Worm (Caenorhabditis elegans): ENCODE results near the gene cpna-5.
A peak's percentile ranks its signal among the peaks of the same experiment; 100 is the strongest.

Gene cpna-5

ce11 chrII:7694745-7695144 is 23.6 kb downstream of the cpna-5 start:
- TF ChIP-seq nhr-11 (tag; optimal IDR thresholded peaks at IDR 0.05): no peak
- TF ChIP-seq F26F4.8 (GFP tag; conservative IDR thresholded peaks at IDR 0.05): no peak
- TF ChIP-seq nhr-77 (tag; optimal IDR thresholded peaks at IDR 0.05): peak; percentile 37
- TF ChIP-seq mdl-1 (tag; optimal IDR thresholded peaks at IDR 0.05): peak in 1 of 2 experiments; percentile 17
- no peak for TF ChIP-seq daf-16 (GFP tag; optimal IDR thresholded peaks at IDR 0.05)
- TF ChIP-seq daf-16 (tag; optimal IDR thresholded peaks at IDR 0.05): peak; percentile 34
- peak; percentile 61 for TF ChIP-seq hlh-11 (tag; optimal IDR thresholded peaks at IDR 0.05)
- peak; percentile 62 for TF ChIP-seq dve-1 (tag; optimal IDR thresholded peaks at IDR 0.05; ENCODE audit: insufficient read depth)
- no peak for TF ChIP-seq cey-2 (tag; optimal IDR thresholded peaks at IDR 0.05; ENCODE audit: borderline replicate concordance, insufficient read depth)
- TF ChIP-seq php-3 (GFP tag; IDR thresholded peaks at IDR 0.05): peak; percentile 69
- TF ChIP-seq nhr-76 (tag; optimal IDR thresholded peaks at IDR 0.05): no peak
- peak; percentile 81 for TF ChIP-seq pqm-1 (tag; optimal IDR thresholded peaks at IDR 0.05)
- no peak for TF ChIP-seq unc-130 (GFP tag; optimal IDR thresholded peaks at IDR 0.05)
- TF ChIP-seq zag-1 (tag; optimal IDR thresholded peaks at IDR 0.05): no peak
- no peak for TF ChIP-seq Y48G9A.11 (GFP tag; IDR thresholded peaks at IDR 0.05)
- TF ChIP-seq nhr-28 (tag; optimal IDR thresholded peaks at IDR 0.05): peak; percentile 55
- no peak for TF ChIP-seq mep-1 (tag; optimal IDR thresholded peaks at IDR 0.05)
- TF ChIP-seq dmd-6 (GFP tag; IDR thresholded peaks at IDR 0.05): peak; percentile 54; the same call in 1 of the 2 replicates

- TF ChIP-seq gei-8 (GFP tag; optimal IDR thresholded peaks at IDR 0.05): no peak
- peak; percentile 62 for TF ChIP-seq pqm-1 (tag; optimal IDR thresholded peaks at IDR 0.05)
- no peak for TF ChIP-seq nhr-76 (tag; optimal IDR thresholded peaks at IDR 0.05)
- no peak for TF ChIP-seq lim-7 (GFP tag; IDR thresholded peaks at IDR 0.05)
- TF ChIP-seq ztf-7 (tag; optimal IDR thresholded peaks at IDR 0.05): no peak
- TF ChIP-seq tra-1 (GFP tag; IDR thresholded peaks at IDR 0.05): peak; percentile 58; the same call in 1 of the 2 replicates
- TF ChIP-seq ceh-62 (tag; optimal IDR thresholded peaks at IDR 0.05): no peak
- no peak for TF ChIP-seq lin-29 (GFP tag; IDR thresholded peaks at IDR 0.05)
- TF ChIP-seq zip-2 (tag; optimal IDR thresholded peaks at IDR 0.05): no peak
- no peak for TF ChIP-seq mxl-3 (GFP tag; optimal IDR thresholded peaks at IDR 0.05)
- TF ChIP-seq ztf-11 (tag; optimal IDR thresholded peaks at IDR 0.05): no peak
- no peak for TF ChIP-seq lin-13 (GFP tag; optimal IDR thresholded peaks at IDR 0.05)
- peak; percentile 73 for TF ChIP-seq dmd-6 (GFP tag; IDR thresholded peaks at IDR 0.05)
- no peak for TF ChIP-seq daf-12 (tag; optimal IDR thresholded peaks at IDR 0.05)
- TF ChIP-seq ceh-32 (tag; optimal IDR thresholded peaks at IDR 0.05; ENCODE audit: poor library complexity): no peak
- no peak for TF ChIP-seq unc-130 (GFP tag; optimal IDR thresholded peaks at IDR 0.05)
- TF ChIP-seq madf-5 (GFP tag; IDR thresholded peaks at IDR 0.05): no peak
- TF ChIP-seq F37D6.2 (tag; optimal IDR thresholded peaks at IDR 0.05): no peak
- no peak for TF ChIP-seq lin-38 (GFP tag; IDR thresholded peaks at IDR 0.05)
- TF ChIP-seq ceh-28 (tag; optimal IDR thresholded peaks at IDR 0.05): no peak
- no peak for TF ChIP-seq ceh-82 (tag; optimal IDR thresholded peaks at IDR 0.05)
- TF ChIP-seq tag-97 (GFP tag; IDR thresholded peaks at IDR 0.05): no peak
- peak; percentile 50; the same call in 1 of the 2 replicates for TF ChIP-seq php-3 (GFP tag; IDR thresholded peaks at IDR 0.05)
- no peak for TF ChIP-seq set-16 (GFP tag; IDR thresholded peaks at IDR 0.05)
- TF ChIP-seq duxl-1 (tag; optimal IDR thresholded peaks at IDR 0.05; ENCODE audit: poor library complexity): no peak
- TF ChIP-seq nhr-28 (tag; optimal IDR thresholded peaks at IDR 0.05): peak; percentile 57
- no peak for TF ChIP-seq ctbp-1 (GFP tag; IDR thresholded peaks at IDR 0.05)
- TF ChIP-seq unc-62 (GFP tag; optimal IDR thresholded peaks at IDR 0.05 in 1 of 2): peak in 1 of 2 experiments; percentile 37
- TF ChIP-seq unc-62 (tag; optimal IDR thresholded peaks at IDR 0.05): no peak
- TF ChIP-seq daf-8 (GFP tag; IDR thresholded peaks at IDR 0.05): no peak
- no peak for TF ChIP-seq daf-16 (GFP tag; optimal IDR thresholded peaks at IDR 0.05)
- peak; percentile 40 for TF ChIP-seq daf-16 (tag; optimal IDR thresholded peaks at IDR 0.05)
- TF ChIP-seq ceh-44 (GFP tag; IDR thresholded peaks at IDR 0.05): no peak
- TF ChIP-seq hlh-11 (tag; optimal IDR thresholded peaks at IDR 0.05): peak; percentile 41
- TF ChIP-seq zip-11 (GFP tag; IDR thresholded peaks at IDR 0.05): no peak
- TF ChIP-seq T20F7.1 (GFP tag; optimal IDR thresholded peaks at IDR 0.05): no peak
- TF ChIP-seq aha-1 (tag): no peak
- TF ChIP-seq lin-1 (GFP tag; IDR thresholded peaks at IDR 0.05): no peak
- TF ChIP-seq dve-1 (tag; optimal IDR thresholded peaks at IDR 0.05; ENCODE audit: insufficient read depth): peak; percentile 47
- no peak for TF ChIP-seq nhr-41 (GFP tag; IDR thresholded peaks at IDR 0.05)
- no peak for TF ChIP-seq aly-2 (tag; optimal IDR thresholded peaks at IDR 0.05)
- TF ChIP-seq lin-15B (tag; optimal IDR thresholded peaks at IDR 0.05): no peak
These were observed 24.5 kb downstream of the cpna-5 start, which contains the start of gene nhx-2 for ce11 chrII:7693929-7694328. Gene nhx-2 (minus strand): TSS chrII:7693957.
